Worm (Caenorhabditis elegans) whole organism, late embryonic: ENCODE measurements around the gene F35H12.5.

Source experiments
- T23F11.4 ChIP-seq: fragments of 200-800 bp; sonication (Bioruptor generic); optimal IDR thresholded peaks from 2 replicates; lab custom pipeline; 2018; ENCODE audit warnings: mild to moderate bottlenecking, missing genetic modification characterization, missing compliant biosample characterization
- Y22D7AL.16 ChIP-seq: sonication (generic microtip); optimal IDR thresholded peaks from 2 replicates; lab custom pipeline; 2016; ENCODE audit warnings: missing genetic modification characterization, missing compliant biosample characterization
- fkh-10 ChIP-seq: fragments of 150-350 bp; optimal IDR thresholded peaks from 2 replicates; lab custom pipeline; 2014; ENCODE audit warnings: missing biosample characterization, missing genetic modification reagents, missing genetic modification characterization
- hlh-30 ChIP-seq: sonication (generic microtip); optimal IDR thresholded peaks from 2 replicates; lab custom pipeline; 2017; ENCODE audit warnings: antibody characterized with exemption, missing genetic modification characterization, missing compliant biosample characterization; ENCODE audit not compliant: insufficient read depth
- hlh-6 ChIP-seq: sonication (generic microtip); optimal IDR thresholded peaks from 2 replicates; lab custom pipeline; 2016; ENCODE audit warnings: missing genotype, missing genetic modification characterization, missing compliant biosample characterization
- hlh-8 ChIP-seq: sonication (generic microtip); optimal IDR thresholded peaks from 2 replicates; lab custom pipeline; 2016; ENCODE audit warnings: missing genotype, missing genetic modification characterization, missing compliant biosample characterization
- pqm-1 ChIP-seq: sonication (generic microtip); optimal IDR thresholded peaks from 2 replicates; lab custom pipeline; 2016; ENCODE audit warnings: missing genetic modification characterization, missing compliant biosample characterization

DNA sequence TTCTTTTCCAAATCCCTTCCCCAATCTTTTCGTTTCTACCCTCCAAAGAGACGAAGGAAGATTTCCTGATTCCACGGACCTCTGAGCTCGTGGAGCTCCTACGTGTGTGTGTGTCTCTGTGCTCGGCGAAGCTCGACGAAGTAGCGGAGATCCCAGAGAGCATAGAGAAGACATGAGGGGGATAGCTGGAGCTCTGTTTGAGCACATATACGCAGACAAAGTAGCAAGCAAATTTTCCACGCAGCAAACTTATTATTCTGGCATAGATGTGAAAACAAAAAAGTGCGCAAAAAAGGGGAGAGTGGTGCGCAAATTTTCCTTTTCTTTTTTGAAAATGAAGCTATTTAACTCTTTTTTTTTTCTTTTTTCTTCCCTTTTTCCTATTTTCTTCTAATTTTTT, 14.7 kb downstream of the F35H12.5 start:
- TF ChIP-seq hlh-30 (tag; lab: Kevin White, UChicago) (no peak), hlh-8 (tag; lab: Kevin White, UChicago) (no peak), T23F11.4 (GFP tag; lab: Kevin White, UChicago) (no peak), hlh-6 (tag; lab: Kevin White, UChicago) (no peak), fkh-10 (GFP tag; lab: Kevin White, UChicago) (no peak), pqm-1 (tag; lab: Kevin White, UChicago) (no peak), Y22D7AL.16 (tag; lab: Kevin White, UChicago) (no peak)
